Fruit fly (Drosophila melanogaster): ENCODE results near the gene CG43815.
A peak's percentile ranks its signal among the peaks of the same experiment; 100 is the strongest.

- TF ChIP-seq Gug (GFP tag; IDR thresholded peaks at IDR 0.05) (no peak), CG6276 (GFP tag; optimal IDR thresholded peaks at IDR 0.05) (no peak), CG8119 (GFP tag; IDR thresholded peaks at IDR 0.05) (no peak), CG16779 (tag; optimal IDR thresholded peaks at IDR 0.05) (peak; percentile 0), CG8319 (GFP tag; optimal IDR thresholded peaks at IDR 0.05) (no peak)
Measured at dm6 chr2L:3567394-3567793, 8.6 kb upstream of the CG43815 start.

Data from whole organism, prepupa.